Worm (Caenorhabditis elegans) whole organism, young adult: Measurements from ENCODE around the gene T10F2.2.

Experiments
- Y53G8AR.9 ChIP-seq: fragments of 200-800 bp; sonication (Bioruptor generic); conservative IDR thresholded peaks from 2 replicates; pipeline ENCODE4 v1.3.6; 2022; ENCODE audit warnings: missing genetic modification reagents, missing genetic modification characterization, missing compliant biosample characterization
- ama-1 ChIP-seq, 3 experiments: fragments of 150-350 bp in 1 of 3; sonication (generic microtip) in 2 of 3; optimal IDR thresholded peaks; 2 replicates each; lab custom pipeline; 2014 to 2018; ENCODE audit warnings: missing biosample characterization in 2 of 3, missing genetic modification characterization in 2 of 3, missing genetic modification reagents in 2 of 3
- efl-1 ChIP-seq: fragments of 150-350 bp; optimal IDR thresholded peaks from 2 replicates; lab custom pipeline; 2014; ENCODE audit warnings: missing biosample characterization, missing genetic modification reagents, missing genetic modification characterization
- unc-62 ChIP-seq: fragments of 150-350 bp; optimal IDR thresholded peaks from 2 replicates; lab custom pipeline; 2014; ENCODE audit warnings: missing biosample characterization, missing genetic modification reagents, missing genetic modification characterization

DNA sequence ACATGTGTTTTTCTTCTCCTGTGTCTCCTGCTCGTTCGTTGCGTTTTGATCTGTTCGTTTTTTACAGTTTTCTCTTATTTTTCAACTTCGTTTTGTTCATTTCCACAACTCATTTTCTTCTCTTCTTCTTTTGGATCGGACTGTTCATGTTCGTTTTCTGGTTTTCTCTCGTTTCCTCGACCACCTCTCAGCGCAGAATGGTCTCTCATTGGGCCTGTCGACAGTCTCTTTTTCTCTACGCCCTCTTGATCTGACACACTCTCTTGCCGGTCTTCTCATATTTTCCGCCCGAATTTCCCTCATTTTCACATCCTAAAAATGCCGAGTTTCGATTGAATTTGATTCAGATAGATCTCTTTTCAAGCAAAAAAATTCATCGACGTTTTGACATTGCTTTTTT is 16.5 kb upstream of the T10F2.2 start:
- TF ChIP-seq Y53G8AR.9 (GFP tag; lab: Robert Waterston, UW) (no peak), ama-1 (optimal IDR thresholded peaks at IDR 0.05; lab: Kevin White, UChicago) (no peak), ama-1 (GFP tag; optimal IDR thresholded peaks at IDR 0.05; lab: Kevin White, UChicago) (no peak), unc-62 (no peak), efl-1 (GFP tag; lab: Kevin White, UChicago) (no peak)
